Fruit fly (Drosophila melanogaster) whole organism, embryonic: ENCODE measurements around the gene Ire1.

Source experiments
- Ada2b ChIP-seq: fragments of 200-800 bp; sonication (Bioruptor generic); IDR thresholded peaks from 2 replicates; pipeline ENCODE4 v1.3.6; 2022; ENCODE audit warnings: missing biosample characterization, missing genetic modification characterization
- CG10959 ChIP-seq: fragments of 200-800 bp; sonication (Bioruptor generic); IDR thresholded peaks from 2 replicates; pipeline ENCODE4 v1.3.6; 2022; ENCODE audit warnings: missing biosample characterization, missing genetic modification characterization
- CG11696 ChIP-seq: fragments of 200-800 bp; sonication (Bioruptor generic); IDR thresholded peaks from 2 replicates; pipeline ENCODE4 v1.3.6; 2022; ENCODE audit warnings: missing biosample characterization, missing genetic modification characterization
- CG14014 ChIP-seq: fragments of 200-800 bp; sonication (Bioruptor generic); IDR thresholded peaks from 2 replicates; pipeline ENCODE4 v1.3.6; 2022; ENCODE audit warnings: missing biosample characterization, missing genetic modification characterization
- CG14860 ChIP-seq: fragments of 200-800 bp; sonication (Bioruptor generic); IDR thresholded peaks from 3 replicates; pipeline ENCODE4 v1.3.6; 2022; ENCODE audit warnings: missing biosample characterization, missing genetic modification characterization; ENCODE audit not compliant: partially characterized antibody
- CG17912 ChIP-seq: fragments of 200-800 bp; sonication (Bioruptor generic); optimal IDR thresholded peaks from 2 replicates; lab custom pipeline; 2018; ENCODE audit warnings: missing biosample characterization, mild to moderate bottlenecking, missing genetic modification characterization
- CG18476 ChIP-seq: fragments of 200-800 bp; sonication (Bioruptor generic); optimal IDR thresholded peaks from 2 replicates; lab custom pipeline; 2016; ENCODE audit warnings: missing biosample characterization, mild to moderate bottlenecking, missing genetic modification characterization
- CG2116 ChIP-seq: fragments of 200-800 bp; sonication (Bioruptor generic); optimal IDR thresholded peaks from 3 replicates; lab custom pipeline; 2018; ENCODE audit warnings: missing biosample characterization, mild to moderate bottlenecking, missing genetic modification characterization
- CG32532 ChIP-seq: fragments of 200-800 bp; sonication (Bioruptor generic); IDR thresholded peaks from 2 replicates; pipeline ENCODE4 v1.3.6; 2022; ENCODE audit warnings: missing biosample characterization, missing genetic modification characterization
- CG3847 ChIP-seq: fragments of 200-800 bp; sonication (Bioruptor generic); IDR thresholded peaks from 2 replicates; pipeline ENCODE4 v1.3.6; 2022; ENCODE audit warnings: missing biosample characterization, missing genetic modification characterization
- CG4617 ChIP-seq: fragments of 200-800 bp; sonication (Bioruptor generic); optimal IDR thresholded peaks from 3 replicates; lab custom pipeline; 2016; ENCODE audit warnings: missing biosample characterization, missing genetic modification characterization, borderline replicate concordance
- CG4707 ChIP-seq: fragments of 200-800 bp; sonication (Bioruptor generic); optimal IDR thresholded peaks from 2 replicates; lab custom pipeline; 2018; ENCODE audit warnings: missing biosample characterization, mild to moderate bottlenecking, missing genetic modification characterization, moderate library complexity
- CG6854 ChIP-seq: fragments of 200-800 bp; sonication (Bioruptor generic); optimal IDR thresholded peaks from 3 replicates; lab custom pipeline; 2017; ENCODE audit warnings: missing biosample characterization, mild to moderate bottlenecking, missing genetic modification characterization
- CG7963 ChIP-seq: fragments of 200-800 bp; sonication (Bioruptor generic); IDR thresholded peaks from 3 replicates; pipeline ENCODE4 v1.3.6; 2022; ENCODE audit warnings: missing biosample characterization, missing genetic modification characterization; ENCODE audit not compliant: partially characterized antibody
- CG8089 ChIP-seq: fragments of 200-800 bp; sonication (Bioruptor generic); optimal IDR thresholded peaks from 3 replicates; lab custom pipeline; 2016; ENCODE audit warnings: missing biosample characterization, missing genetic modification characterization
- CG8359 ChIP-seq: fragments of 200-800 bp; sonication (Bioruptor generic); optimal IDR thresholded peaks from 2 replicates; lab custom pipeline; 2017; ENCODE audit warnings: missing biosample characterization, mild to moderate bottlenecking, missing genetic modification characterization, borderline replicate concordance
- Dbx ChIP-seq: fragments of 200-800 bp; sonication (Bioruptor generic); IDR thresholded peaks from 3 replicates; pipeline ENCODE4 v1.3.6; 2022; ENCODE audit warnings: missing biosample characterization, missing genetic modification characterization
- Ets65A ChIP-seq: fragments of 200-800 bp; sonication (Bioruptor generic); peaks from one replicate; lab custom pipeline; 2016; ENCODE audit warnings: missing biosample characterization, missing genetic modification characterization
- H2.0 ChIP-seq: fragments of 200-800 bp; sonication (Bioruptor generic); IDR thresholded peaks from 2 replicates; pipeline ENCODE4 v1.3.6; 2022; ENCODE audit warnings: missing biosample characterization, missing genetic modification characterization
- Kr ChIP-seq: fragments of 200-800 bp; sonication (Bioruptor generic); optimal IDR thresholded peaks from 2 replicates; lab custom pipeline; 2017; ENCODE audit warnings: missing biosample characterization, mild to moderate bottlenecking, missing genetic modification characterization
- Med ChIP-seq: fragments of 200-800 bp; sonication (Bioruptor generic); peaks from one replicate; lab custom pipeline; 2016; ENCODE audit warnings: missing biosample characterization, missing genetic modification characterization, mild to moderate bottlenecking, inconsistent platforms, moderate library complexity
- Nf-YA ChIP-seq: fragments of 200-800 bp; sonication (Bioruptor generic); IDR thresholded peaks from 2 replicates; pipeline ENCODE4 v1.3.6; 2022; ENCODE audit warnings: missing biosample characterization, missing genetic modification characterization
- Side ChIP-seq: fragments of 200-800 bp; sonication (Bioruptor generic); optimal IDR thresholded peaks from 2 replicates; lab custom pipeline; 2016; ENCODE audit warnings: missing biosample characterization, missing genetic modification characterization
- Sox102F ChIP-seq: fragments of 200-800 bp; sonication (Bioruptor generic); optimal IDR thresholded peaks from 2 replicates; lab custom pipeline; 2018; ENCODE audit warnings: missing biosample characterization, mild to moderate bottlenecking, missing genetic modification characterization, moderate library complexity
- Sry-β ChIP-seq: fragments of 200-800 bp; sonication (Bioruptor generic); optimal IDR thresholded peaks from 2 replicates; lab custom pipeline; 2018; ENCODE audit warnings: missing biosample characterization, mild to moderate bottlenecking, missing genetic modification characterization, moderate library complexity
- Sry-δ ChIP-seq: fragments of 200-800 bp; sonication (Bioruptor generic); optimal IDR thresholded peaks from 2 replicates; lab custom pipeline; 2016; ENCODE audit warnings: missing biosample characterization, missing genetic modification characterization
- Xbp1 ChIP-seq: fragments of 200-800 bp; sonication (Bioruptor generic); optimal IDR thresholded peaks from 3 replicates; lab custom pipeline; 2016; ENCODE audit warnings: missing biosample characterization, mild to moderate bottlenecking, missing genetic modification characterization
- Xrp1 ChIP-seq: fragments of 200-800 bp; sonication (Bioruptor generic); IDR thresholded peaks from 2 replicates; pipeline ENCODE4 v1.3.6; 2022; ENCODE audit warnings: missing biosample characterization, missing genetic modification characterization
- aop ChIP-seq: fragments of 200-800 bp; sonication (Bioruptor generic); IDR thresholded peaks from 2 replicates; pipeline ENCODE4 v1.3.6; 2022; ENCODE audit warnings: missing biosample characterization, missing genetic modification characterization
- chif ChIP-seq, 2 experiments: fragments of 200-800 bp; sonication (Bioruptor generic); optimal IDR thresholded peaks; 3 replicates each; lab custom pipeline; 2016; ENCODE audit warnings: missing biosample characterization in 2 of 2, missing genetic modification characterization in 2 of 2
- crp ChIP-seq, 2 experiments: fragments of 200-800 bp; sonication (Bioruptor generic); optimal IDR thresholded peaks; 2 replicates in 1 of 2; 3 replicates in 1 of 2; lab custom pipeline; 2017; ENCODE audit warnings: missing biosample characterization in 2 of 2, missing genetic modification characterization in 2 of 2, mild to moderate bottlenecking in 1 of 2, moderate library complexity in 1 of 2
- cwo ChIP-seq: fragments of 200-800 bp; sonication (Bioruptor generic); optimal IDR thresholded peaks from 3 replicates; lab custom pipeline; 2017; ENCODE audit warnings: missing biosample characterization, missing genetic modification characterization, mild to moderate bottlenecking, moderate library complexity, missing genetic modification reagents
- gcm ChIP-seq: fragments of 200-800 bp; sonication (Bioruptor generic); optimal IDR thresholded peaks from 2 replicates; lab custom pipeline; 2019; ENCODE audit warnings: missing biosample characterization, mild to moderate bottlenecking, missing genetic modification characterization, moderate library complexity
- gem ChIP-seq: fragments of 200-800 bp; sonication (Bioruptor generic); optimal IDR thresholded peaks from 2 replicates; lab custom pipeline; 2019; ENCODE audit warnings: missing biosample characterization, mild to moderate bottlenecking, missing genetic modification characterization, moderate library complexity
- gro ChIP-seq: fragments of 200-800 bp; sonication (Bioruptor generic); optimal IDR thresholded peaks from 2 replicates; lab custom pipeline; 2016; ENCODE audit warnings: missing biosample characterization, missing genetic modification characterization
- lmd ChIP-seq: fragments of 200-800 bp; sonication (Bioruptor generic); IDR thresholded peaks from 2 replicates; pipeline ENCODE4 v1.3.6; 2022; ENCODE audit warnings: missing biosample characterization, missing genetic modification characterization
- org-1 ChIP-seq: fragments of 200-800 bp; sonication (Bioruptor generic); optimal IDR thresholded peaks from 2 replicates; lab custom pipeline; 2017; ENCODE audit warnings: missing biosample characterization, missing genetic modification characterization
- pfk ChIP-seq: fragments of 200-800 bp; sonication (Bioruptor generic); optimal IDR thresholded peaks from 2 replicates; lab custom pipeline; 2018; ENCODE audit warnings: missing biosample characterization, mild to moderate bottlenecking, missing genetic modification characterization, moderate library complexity
- phol ChIP-seq: fragments of 200-800 bp; sonication (Bioruptor generic); optimal IDR thresholded peaks from 3 replicates; lab custom pipeline; 2018; ENCODE audit warnings: missing biosample characterization, mild to moderate bottlenecking, missing genetic modification characterization, moderate library complexity
- prd ChIP-seq, 3 experiments: fragments of >200 bp in 2 of 3; fragments of 200-800 bp in 1 of 3; sonication (Bioruptor generic) in 1 of 3; optimal IDR thresholded peaks in 2 of 3; IDR thresholded peaks in 1 of 3; 2 replicates in 2 of 3; 3 replicates in 1 of 3; pipeline versions ENCODE4 v1.3.6 to Lab custom; 2017 to 2022; ENCODE audit warnings: missing biosample characterization in 1 of 3, missing genetic modification characterization in 1 of 3
- row ChIP-seq: fragments of 200-800 bp; sonication (Bioruptor generic); IDR thresholded peaks from 3 replicates; pipeline ENCODE4 v1.3.6; 2022; ENCODE audit warnings: missing biosample characterization, missing genetic modification characterization
- sens ChIP-seq: fragments of 200-800 bp; sonication (Bioruptor generic); peaks from one replicate; lab custom pipeline; 2016; ENCODE audit warnings: missing biosample characterization, missing genetic modification characterization
- sisA ChIP-seq: fragments of 200-800 bp; sonication (Bioruptor generic); IDR thresholded peaks from 2 replicates; pipeline ENCODE4 v1.3.6; 2022; ENCODE audit warnings: missing biosample characterization, missing genetic modification characterization
- slbo ChIP-seq: fragments of 200-800 bp; sonication (Bioruptor generic); IDR thresholded peaks from 2 replicates; pipeline ENCODE4 v1.3.6; 2022; ENCODE audit warnings: missing biosample characterization, missing genetic modification characterization
- sr ChIP-seq: fragments of 200-800 bp; sonication (Bioruptor generic); IDR thresholded peaks from 3 replicates; pipeline ENCODE4 v1.3.6; 2022; ENCODE audit warnings: missing biosample characterization, missing genetic modification characterization
- ttk ChIP-seq: fragments of 200-800 bp; sonication (Bioruptor generic); IDR thresholded peaks from 2 replicates; pipeline ENCODE4 v2.1.2; 2022; ENCODE audit warnings: missing biosample characterization, missing genetic modification characterization
- vvl ChIP-seq: fragments of 200-800 bp; sonication (Bioruptor generic); IDR thresholded peaks from 2 replicates; pipeline ENCODE4 v1.3.6; 2022; ENCODE audit warnings: missing biosample characterization, missing genetic modification characterization
- wor ChIP-seq: fragments of 200-800 bp; sonication (Bioruptor generic); IDR thresholded peaks from 2 replicates; pipeline ENCODE4 v1.3.6; 2022; ENCODE audit warnings: missing biosample characterization, missing genetic modification characterization

Ire1 gene

DNA sequence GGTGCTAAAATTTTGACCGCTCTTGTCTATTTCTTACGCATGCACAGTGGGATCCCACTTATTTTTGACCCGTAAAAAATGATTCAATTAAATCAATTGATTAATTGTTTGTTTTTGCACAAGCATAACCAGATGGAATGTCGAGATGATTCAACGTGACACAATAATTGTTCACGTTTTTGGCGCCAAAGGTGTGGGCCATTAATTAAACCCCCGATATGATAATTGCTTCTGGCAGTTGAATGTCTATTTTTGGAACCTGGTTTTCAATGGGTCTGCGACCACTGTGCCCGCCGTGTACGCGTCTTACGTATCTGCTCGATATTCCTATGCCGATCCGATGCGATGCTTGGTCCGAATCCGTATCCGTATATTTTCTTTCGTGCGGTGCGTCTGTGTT is 31.0 kb upstream of the Ire1 start (continued):
- TF ChIP-seq chif (GFP tag; optimal IDR thresholded peaks at IDR 0.05; lab: Kevin White, UChicago) (peak; percentile 35 to 52), Xrp1 (GFP tag; lab: Robert Waterston, UW) (peak; percentile 80; the same call in 1 of the 2 replicates), phol (tag; lab: Kevin White, UChicago) (peak; percentile 76), CG18476 (GFP tag; lab: Kevin White, UChicago) (peak; percentile 49), Sry-β (peak; percentile 8), Side (GFP tag; lab: Kevin White, UChicago) (peak; percentile 76), Sry-δ (GFP tag; lab: Kevin White, UChicago) (peak; percentile 20), aop (GFP tag; lab: Robert Waterston, UW) (no peak), CG10959 (GFP tag; lab: Robert Waterston, UW) (peak; percentile 54), org-1 (GFP tag; lab: Kevin White, UChicago) (peak; percentile 69), CG4707 (GFP tag; lab: Kevin White, UChicago) (peak; percentile 46), CG6854 (GFP tag; lab: Kevin White, UChicago) (peak; percentile 44), gro (GFP tag; lab: Kevin White, UChicago) (peak; percentile 26), crp (GFP tag; optimal IDR thresholded peaks at IDR 0.05; lab: Kevin White, UChicago) (no peak), CG2116 (GFP tag; lab: Kevin White, UChicago) (no peak), H2.0 (GFP tag; lab: Robert Waterston, UW) (peak; percentile 63; the same call in 1 of the 2 replicates)

DNA sequence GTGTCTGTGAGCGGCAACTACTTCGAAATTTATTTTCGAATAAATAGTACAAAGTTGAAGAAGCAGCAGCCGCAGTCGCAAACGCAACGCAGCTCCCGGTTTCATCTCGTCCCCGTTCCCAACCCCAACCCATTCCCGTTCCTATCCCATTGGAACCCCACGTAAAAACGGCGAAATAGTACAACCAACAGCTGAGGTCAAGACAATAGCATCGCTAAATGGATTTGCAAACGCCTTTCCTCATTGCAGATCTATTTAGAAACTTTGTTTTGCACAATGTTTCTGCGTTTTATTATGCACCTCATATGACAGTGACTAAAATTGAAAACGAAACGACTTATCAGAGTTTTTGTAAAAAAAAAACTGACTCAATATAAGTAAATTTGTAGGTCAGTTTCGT is 30.3 kb upstream of the Ire1 start:
- TF ChIP-seq Dbx (GFP tag; lab: Robert Waterston, UW) (no peak), Xbp1 (GFP tag; lab: Kevin White, UChicago) (peak; percentile 5), CG14860 (GFP tag; lab: Robert Waterston, UW) (no peak), ttk (0 out of 2 replicates have a peak, but pooled peaks have one; percentile 8), wor (0 out of 2 replicates have a peak, but pooled peaks have one; percentile 10), row (GFP tag; lab: Robert Waterston, UW) (peak; percentile 29; the same call in 1 of the 3 replicates), sr (GFP tag; lab: Robert Waterston, UW) (0 out of 3 replicates have a peak, but pooled peaks have one; percentile 30), gem (tag; lab: Kevin White, UChicago) (peak; percentile 6), CG32532 (GFP tag; lab: Robert Waterston, UW) (peak; percentile 10; the same call in 1 of the 2 replicates), CG7963 (GFP tag; lab: Robert Waterston, UW) (no peak), Med (GFP tag; lab: Kevin White, UChicago) (peak; percentile 50), cwo (GFP tag; lab: Kevin White, UChicago) (no peak), lmd (GFP tag; lab: Robert Waterston, UW) (0 out of 2 replicates have a peak, but pooled peaks have one; percentile 22), vvl (GFP tag; lab: Robert Waterston, UW) (peak; percentile 43; the same call in 1 of the 2 replicates), H2.0 (GFP tag; lab: Robert Waterston, UW) (peak; percentile 18; the same call in 1 of the 2 replicates), Kr (GFP tag; lab: Kevin White, UChicago) (no peak), sens (peak; percentile 74), CG14014 (GFP tag; lab: Robert Waterston, UW) (no peak), CG4617 (GFP tag; lab: Kevin White, UChicago) (no peak), Ets65A (peak; percentile 13), CG11696 (peak; percentile 84), slbo (GFP tag; lab: Robert Waterston, UW) (peak; percentile 23; the same call in 1 of the 2 replicates), Sox102F (peak; percentile 8), Ada2b (no peak), pfk (GFP tag; lab: Kevin White, UChicago) (peak; percentile 71), CG6854 (GFP tag; lab: Kevin White, UChicago) (no peak), CG17912 (GFP tag; lab: Kevin White, UChicago) (no peak), CG3847 (GFP tag; lab: Robert Waterston, UW) (no peak), sisA (peak; percentile 15; the same call in 1 of the 2 replicates), prd (optimal IDR thresholded peaks at IDR 0.05; lab: Kevin White, UChicago) (no peak), prd (GFP tag; IDR thresholded peaks at IDR 0.05; lab: Robert Waterston, UW) (0 out of 3 replicates have a peak, but pooled peaks have one; percentile 6), gcm (GFP tag; lab: Kevin White, UChicago) (no peak), Nf-YA (GFP tag; lab: Robert Waterston, UW) (0 out of 2 replicates have a peak, but pooled peaks have one; percentile 22), CG8359 (GFP tag; lab: Kevin White, UChicago) (no peak), CG8089 (GFP tag; lab: Kevin White, UChicago) (no peak)
